Fruit fly (Drosophila melanogaster): ENCODE data around the gene Gr68a.

DNA sequence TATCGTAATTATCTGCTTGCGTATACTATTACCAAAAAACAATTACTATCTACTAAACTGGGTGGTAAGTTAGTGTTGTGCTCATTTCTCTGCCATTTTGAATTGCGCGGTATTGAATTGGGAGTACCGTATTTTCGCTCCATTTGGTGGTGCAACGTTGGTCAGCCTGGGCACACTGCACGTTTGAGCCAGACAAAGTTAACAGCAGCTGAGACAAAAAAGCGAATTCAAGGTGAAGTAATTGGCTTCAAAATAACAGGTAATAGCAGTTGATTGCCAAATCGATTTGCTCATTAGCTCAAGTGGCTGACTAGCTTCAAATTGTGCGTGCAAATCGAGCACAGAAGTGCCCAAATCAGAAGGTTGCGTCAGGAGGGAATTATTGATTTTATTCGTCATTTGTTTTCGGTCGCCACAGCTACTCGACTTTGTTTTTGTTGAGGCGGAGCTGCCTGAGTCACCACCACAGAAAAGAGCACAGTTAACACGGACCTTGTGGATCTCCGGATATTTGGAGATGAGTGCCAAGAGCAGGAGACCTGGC lies 44.4 kb downstream of the Gr68a start, which contains the start of gene Klp68D:
- no peak for TF ChIP-seq CG7045 (GFP tag; optimal IDR thresholded peaks at IDR 0.05)
- no peak for TF ChIP-seq CG5204 (GFP tag; optimal IDR thresholded peaks at IDR 0.05)
- TF ChIP-seq cnc (optimal IDR thresholded peaks at IDR 0.05) = no peak
- TF ChIP-seq toe (GFP tag; optimal IDR thresholded peaks at IDR 0.05) = no peak
- TF ChIP-seq Mnt (GFP tag; optimal IDR thresholded peaks at IDR 0.05) = no peak
- TF ChIP-seq pad (GFP tag; optimal IDR thresholded peaks at IDR 0.05) = no peak
- no peak for TF ChIP-seq tj (GFP tag; optimal IDR thresholded peaks at IDR 0.05)
- TF ChIP-seq CG1620 (GFP tag; optimal IDR thresholded peaks at IDR 0.05) = no peak
- no peak for TF ChIP-seq ovo (GFP tag; optimal IDR thresholded peaks at IDR 0.05)

All from whole organism, adult.